Fruit fly (Drosophila melanogaster): Measurements from ENCODE around the gene Tango6.

- TF ChIP-seq CG8478 (optimal IDR thresholded peaks at IDR 0.05) (no peak), CTCF (optimal IDR thresholded peaks at IDR 0.05) (no peak)
Observed at dm6 chr2L:18997148-18997547, 28.3 kb downstream of the Tango6 start, which contains the start of gene CG31792.

All from S2 (cell line).